Worm (Caenorhabditis elegans) whole organism, L4/young adult: ENCODE data around the gene C27A7.3.

Source experiments
- W03F9.2 ChIP-seq: fragments of 150-350 bp; optimal IDR thresholded peaks from 2 replicates; lab custom pipeline; 2014; ENCODE audit warnings: missing biosample characterization, missing genetic modification characterization
- dao-5 ChIP-seq: sonication (generic microtip); optimal IDR thresholded peaks from 2 replicates; lab custom pipeline; 2016; ENCODE audit warnings: missing genotype, missing genetic modification characterization, moderate library complexity, missing compliant biosample characterization
- him-1 ChIP-seq: sonication (generic microtip); optimal IDR thresholded peaks from 2 replicates; lab custom pipeline; 2016; ENCODE audit warnings: missing genotype, missing genetic modification reagents, missing genetic modification characterization, missing compliant biosample characterization

- TF ChIP-seq him-1 (tag; lab: Kevin White, UChicago): no peak
- no peak for TF ChIP-seq W03F9.2 (tag; lab: Kevin White, UChicago)
- TF ChIP-seq dao-5: no peak
Observed at ce11 chrV:12111452-12111851, 29.3 kb upstream of the C27A7.3 start, which contains the start of gene lhpp-1.
